Fruit fly (Drosophila melanogaster): ENCODE data around the gene CG32176.

- TF ChIP-seq pdm3 (GFP tag; optimal IDR thresholded peaks at IDR 0.05) (peak; percentile 63), lz (GFP tag; optimal IDR thresholded peaks at IDR 0.05) (peak; percentile 71), CG8319 (GFP tag; optimal IDR thresholded peaks at IDR 0.05) (no peak), CG3919 (GFP tag; optimal IDR thresholded peaks at IDR 0.05) (peak; percentile 61), CG10669 (GFP tag; optimal IDR thresholded peaks at IDR 0.05) (peak; percentile 14), CG16779 (tag; optimal IDR thresholded peaks at IDR 0.05) (no peak), Lpt (GFP tag; optimal IDR thresholded peaks at IDR 0.05) (no peak), fkh (GFP tag; optimal IDR thresholded peaks at IDR 0.05) (peak; percentile 79), Hr4 (GFP tag; optimal IDR thresholded peaks at IDR 0.05) (peak; percentile 67), CG6808 (GFP tag; optimal IDR thresholded peaks at IDR 0.05) (no peak), achi (GFP tag; optimal IDR thresholded peaks at IDR 0.05) (peak; percentile 47), Sox102F (GFP tag; optimal IDR thresholded peaks at IDR 0.05) (peak; percentile 45), Gug (GFP tag; IDR thresholded peaks at IDR 0.05) (no peak)
These were observed 8.4 kb upstream of the CG32176 start, which contains the start of the genes Sec3 and COX7B for dm6 chr3L:17425132-17425713.
